Fruit fly (Drosophila melanogaster) whole organism, prepupa: Measurements from ENCODE around the gene sbr.

ENCODE experiments used
- CG10631 ChIP-seq: fragments of 200-800 bp; sonication (Bioruptor generic); optimal IDR thresholded peaks from 2 replicates; lab custom pipeline; 2016; ENCODE audit warnings: missing biosample characterization, missing genetic modification characterization
- CG10669 ChIP-seq: fragments of 200-800 bp; sonication (Bioruptor generic); optimal IDR thresholded peaks from 3 replicates; lab custom pipeline; 2018; ENCODE audit warnings: missing biosample characterization, mild to moderate bottlenecking, missing genetic modification characterization, moderate library complexity
- CG1621 ChIP-seq: fragments of 200-800 bp; sonication (Bioruptor generic); optimal IDR thresholded peaks from 3 replicates; lab custom pipeline; 2018; ENCODE audit warnings: missing biosample characterization, mild to moderate bottlenecking, missing genetic modification characterization
- CG16779 ChIP-seq: fragments of 200-800 bp; sonication (Bioruptor generic); optimal IDR thresholded peaks from 3 replicates; lab custom pipeline; 2017; ENCODE audit warnings: missing biosample characterization, mild to moderate bottlenecking, missing genetic modification characterization
- CG3032 ChIP-seq: fragments of 200-800 bp; optimal IDR thresholded peaks from 2 replicates; lab custom pipeline; 2019; ENCODE audit warnings: missing biosample characterization, mild to moderate bottlenecking, missing genetic modification characterization, moderate library complexity
- CG31627 ChIP-seq: fragments of 200-800 bp; sonication (Bioruptor generic); optimal IDR thresholded peaks from 3 replicates; lab custom pipeline; 2016; ENCODE audit warnings: missing biosample characterization, missing genetic modification characterization
- CG3919 ChIP-seq: fragments of 200-800 bp; sonication (Bioruptor generic); optimal IDR thresholded peaks from 3 replicates; lab custom pipeline; 2016; ENCODE audit warnings: missing biosample characterization, missing genetic modification characterization
- CG6808 ChIP-seq: fragments of 200-800 bp; sonication (Bioruptor generic); optimal IDR thresholded peaks from 3 replicates; lab custom pipeline; 2017; ENCODE audit warnings: missing biosample characterization, missing genetic modification characterization, mild to moderate bottlenecking, moderate library complexity, missing genetic modification reagents
- CG8319 ChIP-seq: fragments of 200-800 bp; sonication (Bioruptor generic); optimal IDR thresholded peaks from 3 replicates; lab custom pipeline; 2016; ENCODE audit warnings: missing biosample characterization, missing genetic modification characterization
- CG8632 ChIP-seq: fragments of 200-800 bp; sonication (Bioruptor generic); optimal IDR thresholded peaks from 3 replicates; lab custom pipeline; 2016; ENCODE audit warnings: missing biosample characterization, missing genetic modification characterization
- CG9139 ChIP-seq: fragments of 200-800 bp; sonication (Bioruptor generic); optimal IDR thresholded peaks from 3 replicates; lab custom pipeline; 2017; ENCODE audit warnings: missing biosample characterization, mild to moderate bottlenecking, missing genetic modification characterization
- Eip78C ChIP-seq: fragments of 200-800 bp; sonication (Bioruptor generic); peaks from one replicate; lab custom pipeline; 2016; ENCODE audit warnings: missing biosample characterization, missing genetic modification characterization
- Eip93F ChIP-seq: fragments of 200-800 bp; sonication (Bioruptor generic); optimal IDR thresholded peaks from 2 replicates; lab custom pipeline; 2016; ENCODE audit warnings: missing biosample characterization, mild to moderate bottlenecking, missing genetic modification characterization
- Gug ChIP-seq: fragments of 200-800 bp; sonication (Bioruptor generic); IDR thresholded peaks from 2 replicates; pipeline ENCODE4 v1.3.6; 2022; ENCODE audit warnings: missing biosample characterization, missing genetic modification characterization
- Hr38 ChIP-seq: sonication (Bioruptor generic); optimal IDR thresholded peaks from 2 replicates; lab custom pipeline; 2016; ENCODE audit warnings: missing biosample characterization, missing genetic modification characterization
- Hr39 ChIP-seq: fragments of 200-800 bp; sonication (Bioruptor generic); optimal IDR thresholded peaks from 2 replicates; lab custom pipeline; 2016; ENCODE audit warnings: missing biosample characterization, missing genetic modification characterization
- Hr4 ChIP-seq: fragments of 200-800 bp; sonication (Bioruptor generic); optimal IDR thresholded peaks from 3 replicates; lab custom pipeline; 2016; ENCODE audit warnings: missing biosample characterization, missing genetic modification characterization
- Lpt ChIP-seq: fragments of 200-800 bp; sonication (Bioruptor generic); optimal IDR thresholded peaks from 3 replicates; lab custom pipeline; 2016; ENCODE audit warnings: missing biosample characterization, missing genetic modification characterization
- Met ChIP-seq: fragments of 200-800 bp; sonication (Bioruptor generic); optimal IDR thresholded peaks from 3 replicates; lab custom pipeline; 2016; ENCODE audit warnings: missing biosample characterization, missing genetic modification characterization
- OdsH ChIP-seq: fragments of 200-800 bp; sonication (Bioruptor generic); optimal IDR thresholded peaks from 3 replicates; lab custom pipeline; 2016; ENCODE audit warnings: missing biosample characterization, missing genetic modification characterization
- Smox ChIP-seq: fragments of 200-800 bp; sonication (Bioruptor generic); optimal IDR thresholded peaks from 3 replicates; lab custom pipeline; 2016; ENCODE audit warnings: missing biosample characterization, missing genetic modification characterization
- Sox14 ChIP-seq: fragments of 200-800 bp; sonication (Bioruptor generic); optimal IDR thresholded peaks from 3 replicates; lab custom pipeline; 2016; ENCODE audit warnings: missing biosample characterization, missing genetic modification characterization
- achi ChIP-seq: fragments of 200-800 bp; sonication (Bioruptor generic); optimal IDR thresholded peaks from 3 replicates; lab custom pipeline; 2016; ENCODE audit warnings: missing biosample characterization, missing genetic modification characterization
- acj6 ChIP-seq: fragments of 200-800 bp; sonication (Bioruptor generic); optimal IDR thresholded peaks from 3 replicates; lab custom pipeline; 2016; ENCODE audit warnings: missing biosample characterization, missing genetic modification characterization
- cyc ChIP-seq: fragments of 200-800 bp; sonication (Bioruptor generic); optimal IDR thresholded peaks from 3 replicates; lab custom pipeline; 2016; ENCODE audit warnings: missing biosample characterization, missing genetic modification characterization
- dac ChIP-seq: fragments of 200-800 bp; sonication (Bioruptor generic); optimal IDR thresholded peaks from 2 replicates; lab custom pipeline; 2017; ENCODE audit warnings: missing biosample characterization, mild to moderate bottlenecking, missing genetic modification characterization
- esn ChIP-seq: fragments of 200-800 bp; sonication (Bioruptor generic); optimal IDR thresholded peaks from 2 replicates; lab custom pipeline; 2016; ENCODE audit warnings: missing biosample characterization, mild to moderate bottlenecking, missing genetic modification characterization, moderate library complexity
- fd85E ChIP-seq: fragments of 200-800 bp; sonication (Bioruptor generic); optimal IDR thresholded peaks from 3 replicates; lab custom pipeline; 2016; ENCODE audit warnings: missing biosample characterization, missing genetic modification characterization
- fkh ChIP-seq: fragments of 200-800 bp; sonication (Bioruptor generic); optimal IDR thresholded peaks from 3 replicates; lab custom pipeline; 2017; ENCODE audit warnings: missing biosample characterization, mild to moderate bottlenecking, missing genetic modification characterization, moderate library complexity
- lz ChIP-seq: fragments of 200-800 bp; sonication (Bioruptor generic); optimal IDR thresholded peaks from 3 replicates; lab custom pipeline; 2016; ENCODE audit warnings: missing biosample characterization, missing genetic modification characterization
- net ChIP-seq: fragments of 200-800 bp; sonication (Bioruptor generic); optimal IDR thresholded peaks from 3 replicates; lab custom pipeline; 2016; ENCODE audit warnings: missing biosample characterization, missing genetic modification characterization
- salr ChIP-seq, 2 experiments: fragments of 200-800 bp; sonication (Bioruptor generic); optimal IDR thresholded peaks; 3 replicates each; lab custom pipeline; 2016 to 2018; ENCODE audit warnings: missing biosample characterization in 2 of 2, missing genetic modification characterization in 2 of 2, mild to moderate bottlenecking in 1 of 2
- ss ChIP-seq, 2 experiments: fragments of 200-800 bp; sonication (Bioruptor generic); optimal IDR thresholded peaks; 2 replicates in 1 of 2; 3 replicates in 1 of 2; lab custom pipeline; 2017 to 2018; ENCODE audit warnings: mild to moderate bottlenecking in 2 of 2, missing biosample characterization in 2 of 2, missing genetic modification characterization in 2 of 2, moderate library complexity in 1 of 2
- svp ChIP-seq: fragments of 200-800 bp; sonication (Bioruptor generic); peaks from one replicate; lab custom pipeline; 2016; ENCODE audit warnings: missing biosample characterization, missing genetic modification characterization
- vri ChIP-seq: fragments of 200-800 bp; sonication (Bioruptor generic); optimal IDR thresholded peaks from 3 replicates; lab custom pipeline; 2016; ENCODE audit warnings: missing biosample characterization, mild to moderate bottlenecking, missing genetic modification characterization

The sbr gene

DNA sequence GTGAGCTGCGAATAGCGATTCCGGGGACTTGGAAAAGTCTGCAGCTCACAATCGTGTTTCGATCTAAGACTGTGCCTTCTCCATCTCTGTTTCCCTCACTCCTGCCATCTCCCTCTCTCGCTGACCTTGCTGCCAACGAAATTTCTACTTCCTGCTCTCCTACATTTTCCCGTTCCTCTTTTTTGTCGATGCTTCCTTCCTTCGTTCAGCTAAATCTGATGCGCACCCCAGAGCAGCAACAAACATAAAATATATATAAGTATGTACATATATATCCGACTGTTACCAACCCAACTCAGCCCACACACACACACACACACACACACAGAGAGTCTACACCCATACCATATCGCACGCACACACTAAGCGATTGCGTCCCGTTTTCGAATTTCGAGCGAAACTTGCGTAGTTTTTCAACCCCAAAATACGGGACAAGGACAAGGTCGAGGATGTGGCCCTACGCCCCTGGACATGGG is 22.6 kb downstream of the sbr start, which contains the start of gene Imp:
TSS of gene Imp (minus strand) at position 51 of the 476 bp plus-strand sequence.
- TF ChIP-seq salr (GFP tag; optimal IDR thresholded peaks at IDR 0.05; lab: Kevin White, UChicago) (no peak), net (GFP tag; lab: Kevin White, UChicago) (no peak), Hr4 (no peak), vri (GFP tag; lab: Kevin White, UChicago) (no peak), CG6808 (no peak), esn (no peak), Eip93F (no peak), CG31627 (GFP tag; lab: Kevin White, UChicago) (no peak), CG3919 (no peak), Eip78C (no peak), CG10669 (GFP tag; lab: Kevin White, UChicago) (no peak), CG8319 (GFP tag; lab: Kevin White, UChicago) (no peak), CG1621 (tag; lab: Kevin White, UChicago) (no peak), CG10631 (GFP tag; lab: Kevin White, UChicago) (no peak), svp (GFP tag; lab: Kevin White, UChicago) (no peak), cyc (GFP tag; lab: Kevin White, UChicago) (no peak), acj6 (GFP tag; lab: Kevin White, UChicago) (no peak), lz (GFP tag; lab: Kevin White, UChicago) (no peak), fd85E (no peak)

- TF ChIP-seq CG16779 (no peak), CG9139 (GFP tag; lab: Kevin White, UChicago) (no peak), OdsH (no peak), Lpt (GFP tag; lab: Kevin White, UChicago) (no peak), Met (GFP tag; lab: Kevin White, UChicago) (no peak), CG8632 (GFP tag; lab: Kevin White, UChicago) (no peak), CG8319 (GFP tag; lab: Kevin White, UChicago) (no peak), Smox (GFP tag; lab: Kevin White, UChicago) (no peak), ss (GFP tag; optimal IDR thresholded peaks at IDR 0.05; lab: Kevin White, UChicago) (no peak), salr (GFP tag; optimal IDR thresholded peaks at IDR 0.05; lab: Kevin White, UChicago) (no peak), acj6 (GFP tag; lab: Kevin White, UChicago) (no peak), dac (no peak), Hr38 (GFP tag; lab: Kevin White, UChicago) (no peak), Hr39 (no peak), CG31627 (GFP tag; lab: Kevin White, UChicago) (no peak), CG10669 (GFP tag; lab: Kevin White, UChicago) (no peak), CG3032 (tag; lab: Kevin White, UChicago) (no peak), Gug (GFP tag; lab: Robert Waterston, UW) (no peak), svp (GFP tag; lab: Kevin White, UChicago) (no peak)
Measured at dm6 chrX:10823441-10823818, 23.5 kb downstream of the sbr start.

DNA sequence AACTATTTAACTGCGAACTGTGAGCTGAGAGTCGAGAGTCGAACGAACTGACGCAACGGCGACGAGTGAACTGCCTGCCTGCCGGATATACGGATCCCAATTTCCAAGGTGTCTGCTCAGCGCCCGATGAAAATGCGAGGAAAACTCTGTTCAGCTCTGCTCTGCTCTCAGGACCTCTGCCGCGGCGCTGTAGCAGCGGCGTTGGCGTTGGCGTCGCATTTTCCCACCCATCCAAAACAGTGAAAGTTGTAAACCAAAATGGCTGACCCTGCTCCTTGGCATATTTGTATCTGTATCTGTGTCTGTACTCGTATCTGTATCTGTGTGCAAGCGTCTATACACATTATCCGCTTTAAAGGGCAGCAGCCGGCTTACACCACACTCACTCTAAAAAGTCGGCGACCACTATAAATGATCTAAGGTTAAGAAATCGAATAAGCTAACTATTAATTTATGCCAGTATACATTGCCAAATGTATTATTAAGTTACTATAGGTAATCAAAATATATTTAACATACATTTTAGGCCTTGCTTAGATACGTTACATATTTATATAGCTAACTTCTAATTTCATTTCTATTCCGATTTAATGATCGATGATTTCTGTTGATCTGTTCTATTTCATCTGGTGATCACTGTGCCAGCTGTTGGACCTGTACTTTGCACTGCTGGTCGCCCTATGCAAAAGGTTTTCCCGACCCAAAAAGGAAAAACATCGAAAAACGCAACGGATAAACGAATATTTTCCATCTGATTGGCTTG is 24.0 kb downstream of the sbr start:
- TF ChIP-seq Hr38 (GFP tag; lab: Kevin White, UChicago) (no peak), esn (no peak), achi (no peak), CG10631 (GFP tag; lab: Kevin White, UChicago) (no peak), Hr4 (no peak), svp (GFP tag; lab: Kevin White, UChicago) (peak; percentile 21), CG9139 (GFP tag; lab: Kevin White, UChicago) (no peak)
- TF ChIP-seq, all 60 proteins: peak for 1

DNA sequence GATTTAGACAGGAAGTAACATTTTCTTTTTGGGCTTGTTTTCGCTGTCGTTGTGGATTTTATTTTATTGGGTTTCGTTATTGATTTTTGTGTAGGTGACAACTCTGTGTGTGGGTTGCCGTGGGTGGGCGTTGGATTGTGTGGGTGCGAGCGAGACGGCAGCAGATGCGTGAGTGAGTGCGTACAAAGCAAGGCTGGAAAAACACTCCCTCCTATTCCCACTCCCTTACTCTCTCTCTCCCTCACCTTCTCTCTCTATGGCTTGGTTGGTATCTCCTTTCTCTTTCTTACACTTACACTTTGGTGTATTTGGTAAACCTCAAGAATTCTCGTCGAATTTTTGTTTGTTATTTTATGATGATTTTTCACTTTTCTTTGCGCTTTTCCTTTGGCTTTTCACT is 24.8 kb downstream of the sbr start:
- peak; percentile 28 for TF ChIP-seq fkh (GFP tag; lab: Kevin White, UChicago)
- TF ChIP-seq Sox14 (GFP tag; lab: Kevin White, UChicago), result no peak
- TF ChIP-seq, all 60 proteins: peak for 1
